Worm (Caenorhabditis elegans) whole organism, L3 larva: ENCODE results near the gene W09C2.7.
A peak's percentile ranks its signal among the peaks of the same experiment; 100 is the strongest.

ENCODE experiments used
- R02D3.7 ChIP-seq: fragments of 150-350 bp; optimal IDR thresholded peaks from 2 replicates; lab custom pipeline; 2014; ENCODE audit warnings: missing biosample characterization, missing genetic modification characterization
- aly-2 ChIP-seq: fragments of 150-350 bp; optimal IDR thresholded peaks from 2 replicates; lab custom pipeline; 2014; ENCODE audit warnings: missing biosample characterization, missing genetic modification characterization
- ama-1 ChIP-seq: fragments of 150-350 bp; optimal IDR thresholded peaks from 2 replicates; lab custom pipeline; 2018
- ceh-16 ChIP-seq: sonication (generic microtip); optimal IDR thresholded peaks from 2 replicates; lab custom pipeline; 2017; ENCODE audit warnings: missing biosample characterization, missing genetic modification characterization
- ceh-28 ChIP-seq: fragments of 150-350 bp; optimal IDR thresholded peaks from 2 replicates; lab custom pipeline; 2014; ENCODE audit warnings: missing biosample characterization, missing genetic modification reagents, missing genetic modification characterization
- ceh-9 ChIP-seq: sonication (generic microtip); optimal IDR thresholded peaks from 2 replicates; lab custom pipeline; 2018; ENCODE audit warnings: missing biosample characterization, missing genetic modification characterization
- egl-27 ChIP-seq: sonication (generic microtip); optimal IDR thresholded peaks from 4 replicates; lab custom pipeline; 2017; ENCODE audit warnings: missing biosample characterization, missing genetic modification reagents, missing genetic modification characterization
- egl-5 ChIP-seq: fragments of 150-350 bp; optimal IDR thresholded peaks from 2 replicates; lab custom pipeline; 2017; ENCODE audit warnings: missing biosample characterization, missing genetic modification reagents, missing genetic modification characterization, inconsistent platforms
- elt-2 ChIP-seq: sonication (generic microtip); optimal IDR thresholded peaks from 2 replicates; lab custom pipeline; 2016; ENCODE audit warnings: missing genetic modification reagents, mild to moderate bottlenecking, missing genetic modification characterization, missing compliant biosample characterization
- elt-3 ChIP-seq, 3 experiments: fragments of 150-350 bp in 1 of 3; sonication (generic microtip) in 2 of 3; optimal IDR thresholded peaks; 2 replicates in 2 of 3; 4 replicates in 1 of 3; lab custom pipeline; 2014 to 2017; ENCODE audit warnings: missing biosample characterization in 3 of 3, missing genetic modification characterization in 3 of 3
- eor-1 ChIP-seq, 2 experiments: fragments of 150-350 bp; optimal IDR thresholded peaks; 2 replicates each; lab custom pipeline; 2014 to 2018; ENCODE audit warnings: missing biosample characterization in 2 of 2, missing genetic modification characterization in 2 of 2
- fkh-10 ChIP-seq: sonication (generic microtip); optimal IDR thresholded peaks from 2 replicates; lab custom pipeline; 2017; ENCODE audit warnings: missing biosample characterization, missing genetic modification reagents, missing genetic modification characterization
- fkh-2 ChIP-seq: fragments of 150-350 bp; optimal IDR thresholded peaks from 2 replicates; lab custom pipeline; 2014; ENCODE audit warnings: missing biosample characterization, missing genetic modification reagents, missing genetic modification characterization
- fos-1 ChIP-seq: fragments of 150-350 bp; optimal IDR thresholded peaks from 2 replicates; lab custom pipeline; 2014; ENCODE audit warnings: missing biosample characterization, missing genetic modification characterization
- hmg-11 ChIP-seq: sonication (generic microtip); optimal IDR thresholded peaks from 2 replicates; lab custom pipeline; 2016; ENCODE audit warnings: missing genetic modification characterization, missing compliant biosample characterization
- jun-1 ChIP-seq: fragments of 150-350 bp; optimal IDR thresholded peaks from 2 replicates; lab custom pipeline; 2014; ENCODE audit warnings: missing biosample characterization, missing genetic modification reagents, missing genetic modification characterization
- lin-39 ChIP-seq: fragments of 150-350 bp; optimal IDR thresholded peaks from 2 replicates; lab custom pipeline; 2018; ENCODE audit warnings: missing biosample characterization, missing genetic modification reagents, missing genetic modification characterization
- mdl-1 ChIP-seq: fragments of 150-350 bp; optimal IDR thresholded peaks from 2 replicates; lab custom pipeline; 2014; ENCODE audit warnings: missing biosample characterization, missing genetic modification characterization
- mml-1 ChIP-seq: fragments of 150-350 bp; sonication (generic microtip); optimal IDR thresholded peaks from 3 replicates; lab custom pipeline; 2014; ENCODE audit warnings: missing biosample characterization, missing genetic modification characterization
- nfya-1 ChIP-seq: sonication (generic microtip); optimal IDR thresholded peaks from 2 replicates; lab custom pipeline; 2017; ENCODE audit warnings: missing genetic modification characterization, mild to moderate bottlenecking, missing compliant biosample characterization, antibody characterized with exemption, moderate library complexity; ENCODE audit not compliant: insufficient read depth
- nhr-11 ChIP-seq: fragments of 150-350 bp; optimal IDR thresholded peaks from 2 replicates; lab custom pipeline; 2014; ENCODE audit warnings: missing biosample characterization, missing genetic modification characterization
- nhr-23 ChIP-seq: fragments of 150-350 bp; optimal IDR thresholded peaks from 2 replicates; lab custom pipeline; 2014; ENCODE audit warnings: missing biosample characterization, missing genetic modification reagents, missing genetic modification characterization
- nhr-237 ChIP-seq: fragments of 150-350 bp; optimal IDR thresholded peaks from 2 replicates; lab custom pipeline; 2014; ENCODE audit warnings: missing biosample characterization, missing genetic modification characterization
- nhr-76 ChIP-seq: fragments of 150-350 bp; sonication (generic microtip); optimal IDR thresholded peaks from 5 replicates; lab custom pipeline; 2014; ENCODE audit warnings: missing biosample characterization, missing genetic modification characterization
- nhr-77 ChIP-seq: fragments of 150-350 bp; optimal IDR thresholded peaks from 2 replicates; lab custom pipeline; 2014; ENCODE audit warnings: missing biosample characterization, missing genetic modification characterization
- pha-4 ChIP-seq: fragments of 150-350 bp; optimal IDR thresholded peaks from 2 replicates; lab custom pipeline; 2014; ENCODE audit warnings: missing biosample characterization, missing genetic modification reagents, missing genetic modification characterization
- pqm-1 ChIP-seq: fragments of 150-350 bp; optimal IDR thresholded peaks from 2 replicates; lab custom pipeline; 2017; ENCODE audit warnings: missing biosample characterization, missing genetic modification characterization, inconsistent platforms
- sea-2 ChIP-seq: fragments of 150-350 bp; sonication (generic microtip); optimal IDR thresholded peaks from 4 replicates; lab custom pipeline; 2014; ENCODE audit warnings: missing biosample characterization, missing genetic modification reagents, missing genetic modification characterization
- skn-1 ChIP-seq: fragments of 150-350 bp; optimal IDR thresholded peaks from 2 replicates; lab custom pipeline; 2014; ENCODE audit warnings: missing biosample characterization, missing genetic modification characterization
- snpc-4 ChIP-seq: fragments of 150-350 bp; optimal IDR thresholded peaks from 2 replicates; lab custom pipeline; 2014; ENCODE audit warnings: missing biosample characterization, missing genetic modification characterization
- tbx-2 ChIP-seq: sonication (generic microtip); optimal IDR thresholded peaks from 2 replicates; lab custom pipeline; 2016; ENCODE audit warnings: mild to moderate bottlenecking, missing genetic modification characterization, missing compliant biosample characterization
- unc-39 ChIP-seq: sonication (generic microtip); optimal IDR thresholded peaks from 4 replicates; lab custom pipeline; 2017; ENCODE audit warnings: missing biosample characterization, missing genetic modification characterization
- unc-62 ChIP-seq: fragments of 150-350 bp; sonication (generic microtip); optimal IDR thresholded peaks from 4 replicates; lab custom pipeline; 2014; ENCODE audit warnings: missing biosample characterization, missing genetic modification reagents, missing genetic modification characterization
- ztf-11 ChIP-seq: fragments of 150-350 bp; optimal IDR thresholded peaks from 2 replicates; lab custom pipeline; 2014; ENCODE audit warnings: missing biosample characterization, missing genetic modification characterization
- ztf-4 ChIP-seq: fragments of 150-350 bp; optimal IDR thresholded peaks from 2 replicates; lab custom pipeline; 2014; ENCODE audit warnings: missing biosample characterization, missing genetic modification characterization

Gene W09C2.7

DNA sequence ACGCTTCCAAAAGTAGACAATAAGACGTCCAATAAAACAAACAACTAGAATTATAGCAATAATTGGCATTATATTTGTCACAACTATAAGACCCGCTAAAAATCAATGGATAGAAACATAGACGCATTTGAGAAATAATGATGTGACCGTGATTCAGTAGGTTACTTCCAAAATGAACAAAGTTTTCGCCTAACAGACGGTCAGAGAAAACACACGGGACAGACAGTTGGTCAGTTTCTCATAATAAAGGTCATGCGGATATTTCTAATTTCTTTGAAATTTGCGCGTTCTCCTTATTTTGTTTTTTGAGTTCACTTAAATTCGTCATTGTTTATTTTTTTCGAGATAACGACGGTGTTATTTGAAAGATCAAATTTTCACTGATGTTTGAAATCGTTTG is 9.4 kb upstream of the W09C2.7 start:
- TF ChIP-seq ztf-4 (tag; lab: Kevin White, UChicago) (no peak), nhr-23 (peak; percentile 20)
- TF ChIP-seq, all 47 proteins: peak for 1

- TF ChIP-seq R02D3.7 (tag; lab: Kevin White, UChicago) (no peak), egl-5 (tag; lab: Kevin White, UChicago) (no peak), mml-1 (no peak)
- TF ChIP-seq, all 47 proteins: peak for 0
Measured at ce11 chrIV:9627033-9627432, 4.9 kb upstream of the W09C2.7 start.

- TF ChIP-seq pha-4 (tag; lab: Kevin White, UChicago) (no peak), elt-2 (tag; lab: Kevin White, UChicago) (peak; percentile 30), aly-2 (tag; lab: Kevin White, UChicago) (no peak), ama-1 (lab: Kevin White, UChicago) (no peak), nhr-23 (peak; percentile 6), jun-1 (tag; lab: Kevin White, UChicago) (peak; percentile 29), fkh-2 (tag; lab: Kevin White, UChicago) (no peak), egl-27 (tag; lab: Kevin White, UChicago) (no peak), tbx-2 (no peak)
- TF ChIP-seq, all 47 proteins: peak for 3
Measured at ce11 chrIV:9625829-9626228, 3.7 kb upstream of the W09C2.7 start.

DNA sequence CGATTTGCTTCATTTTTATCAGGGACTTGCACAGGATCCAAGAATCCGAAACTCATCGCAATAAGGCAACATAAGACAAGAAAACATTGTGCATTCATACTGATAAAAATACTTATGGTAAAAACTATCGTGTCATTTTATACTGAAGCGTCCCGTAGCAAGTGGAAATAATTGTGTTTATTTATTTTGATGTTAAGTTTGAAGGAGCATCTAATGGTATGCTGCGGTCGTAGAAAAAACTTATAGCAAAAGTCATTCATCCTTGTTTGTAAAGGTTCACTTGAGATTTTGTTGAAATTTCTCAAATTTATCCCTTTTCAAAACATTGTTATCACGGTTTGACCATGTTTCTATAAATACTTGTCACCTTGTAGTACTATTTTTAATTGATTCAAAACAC is 2.8 kb upstream of the W09C2.7 start, which contains the start of gene W09C2.10:
W09C2.10 (minus strand) TSS at position 101 of the 400 bp plus-strand sequence.
- no peak for TF ChIP-seq pha-4 (tag; lab: Kevin White, UChicago)
- no peak for TF ChIP-seq sea-2
- no peak for TF ChIP-seq nhr-11 (tag; lab: Kevin White, UChicago)
- no peak for TF ChIP-seq ceh-9 (tag; lab: Kevin White, UChicago)
- TF ChIP-seq ama-1 (lab: Kevin White, UChicago), result no peak
- TF ChIP-seq unc-39 (tag; lab: Kevin White, UChicago), result no peak
- TF ChIP-seq fos-1 (tag; lab: Kevin White, UChicago), result no peak
- TF ChIP-seq eor-1 (tag; optimal IDR thresholded peaks at IDR 0.05; lab: Kevin White, UChicago), result no peak
- TF ChIP-seq fkh-2 (tag; lab: Kevin White, UChicago), result no peak
- TF ChIP-seq nhr-76, result no peak
- no peak for TF ChIP-seq nhr-77 (tag; lab: Kevin White, UChicago)
- no peak for TF ChIP-seq elt-2 (tag; lab: Kevin White, UChicago)
- no peak for TF ChIP-seq egl-5 (tag; lab: Kevin White, UChicago)
- no peak for TF ChIP-seq lin-39 (tag; lab: Kevin White, UChicago)
- TF ChIP-seq snpc-4 (tag; lab: Kevin White, UChicago), result no peak
- TF ChIP-seq nhr-23, result no peak
- no peak for TF ChIP-seq pqm-1
- TF ChIP-seq ztf-11, result no peak
- no peak for TF ChIP-seq elt-3 (tag; optimal IDR thresholded peaks at IDR 0.05; lab: Kevin White, UChicago)

DNA sequence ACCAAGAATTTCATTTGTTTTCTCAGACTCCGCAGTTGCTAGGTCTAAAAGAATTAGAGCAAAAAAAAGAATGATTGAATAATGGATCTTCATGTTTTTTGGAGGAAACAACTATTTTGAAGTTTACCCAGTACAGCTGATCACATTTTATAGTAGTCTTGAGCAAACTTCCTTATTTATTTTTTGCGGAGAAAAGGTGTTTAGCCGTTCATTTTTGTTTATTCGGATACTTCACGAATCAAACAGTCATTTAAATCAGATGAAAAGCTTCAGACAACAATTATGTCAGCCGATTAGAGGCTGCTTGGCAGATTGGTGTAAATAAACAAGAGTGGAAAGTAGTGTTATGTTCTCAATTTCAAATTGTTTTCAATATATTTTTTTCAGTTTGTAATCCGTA is 2.1 kb upstream of the W09C2.7 start, which contains the start of gene W09C2.8:
W09C2.8 (minus strand) TSS at position 101 of the 400 bp plus-strand sequence.
- TF ChIP-seq pqm-1 (no peak), mdl-1 (tag; lab: Kevin White, UChicago) (no peak), egl-27 (tag; lab: Kevin White, UChicago) (no peak), skn-1 (no peak)

DNA sequence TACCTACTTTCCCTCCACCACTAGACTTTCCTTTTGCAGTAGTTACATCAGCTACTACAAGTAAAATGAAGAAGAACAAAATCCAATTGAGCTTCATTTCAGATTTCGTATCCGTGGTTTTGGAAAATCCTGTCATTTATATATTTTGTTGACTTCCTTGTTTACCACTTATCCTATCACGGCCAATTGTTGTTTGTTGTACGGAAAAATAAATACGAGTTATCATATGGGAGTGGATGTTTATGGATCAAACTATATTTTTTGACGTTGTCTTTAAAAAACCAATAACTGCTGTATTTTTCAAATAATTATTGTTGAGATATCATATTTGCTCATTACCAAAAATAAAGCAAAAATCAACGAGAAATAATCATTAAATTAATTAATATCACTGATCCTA is 1.1 kb upstream of the W09C2.7 start, which contains the start of gene W09C2.9:
W09C2.9 (minus strand) TSS at position 101 of the 400 bp plus-strand sequence.
- TF ChIP-seq fos-1 (tag; lab: Kevin White, UChicago) (no peak), ceh-28 (no peak), hmg-11 (tag; lab: Kevin White, UChicago) (no peak), nhr-23 (no peak), unc-62 (GFP tag; lab: Kevin White, UChicago) (no peak), ztf-4 (tag; lab: Kevin White, UChicago) (no peak), mdl-1 (tag; lab: Kevin White, UChicago) (no peak), ceh-16 (tag; lab: Kevin White, UChicago) (no peak), pqm-1 (no peak), nfya-1 (tag; lab: Kevin White, UChicago) (no peak), nhr-237 (tag; lab: Kevin White, UChicago) (no peak), unc-39 (tag; lab: Kevin White, UChicago) (no peak), fkh-10 (no peak), jun-1 (tag; lab: Kevin White, UChicago) (no peak), nhr-11 (tag; lab: Kevin White, UChicago) (no peak)
